Worm (Caenorhabditis elegans): Measurements from ENCODE around the gene fbf-1.

DNA sequence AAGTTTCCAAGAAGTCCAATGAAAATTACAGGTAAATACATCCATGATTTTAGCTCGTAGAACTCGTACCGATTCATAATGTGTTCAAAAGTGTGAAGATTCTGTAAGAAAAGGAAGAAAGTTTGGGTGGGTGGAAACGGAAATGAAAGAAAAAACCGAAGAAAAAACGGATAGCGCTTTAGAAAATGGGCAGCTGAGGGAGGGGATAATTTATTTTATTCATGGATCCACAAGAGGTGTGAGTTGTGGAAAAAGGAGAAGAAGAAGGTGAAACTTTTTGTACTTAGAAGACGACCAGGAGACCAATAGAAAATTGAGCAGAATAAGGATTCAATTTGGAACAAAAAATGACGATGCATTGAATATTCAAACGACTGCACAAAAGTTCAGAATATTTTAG is 49.5 kb downstream of the fbf-1 start, which contains the start of gene frpr-16:
- TF ChIP-seq W03F9.2 (tag; optimal IDR thresholded peaks at IDR 0.05) (no peak), dao-5 (tag; optimal IDR thresholded peaks at IDR 0.05) (no peak)

All from whole organism, L4/young adult.